Fruit fly (Drosophila melanogaster): ENCODE data around the gene CG13786.

Gene CG13786

DNA sequence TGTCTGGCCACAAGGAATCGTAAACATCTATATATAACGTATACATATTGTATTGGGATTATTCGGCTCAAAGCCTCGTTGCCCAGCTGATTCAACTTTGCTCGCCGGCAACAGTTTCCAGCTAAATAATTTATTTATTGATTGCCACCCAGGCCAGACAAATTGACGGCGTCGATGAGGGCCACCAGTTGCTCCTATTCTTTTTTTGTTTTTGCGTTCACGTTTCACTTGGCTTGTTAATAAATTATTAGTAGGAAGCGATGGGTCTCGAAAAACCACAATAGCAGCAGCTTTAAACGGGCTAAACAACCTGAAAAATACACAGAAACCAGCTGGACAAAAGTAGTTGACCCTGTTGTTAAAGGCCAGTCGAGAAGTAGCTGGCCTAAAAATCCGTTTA, 35.7 kb downstream of the CG13786 start:
- TF ChIP-seq en (GFP tag; optimal IDR thresholded peaks at IDR 0.05), result no peak
- TF ChIP-seq CG10543 (GFP tag; optimal IDR thresholded peaks at IDR 0.05), result peak; percentile 42
- TF ChIP-seq CG14014 (GFP tag; IDR thresholded peaks at IDR 0.05), result peak; percentile 23; the same call in 1 of the 2 replicates
- peak; percentile 3 for TF ChIP-seq CG3281 (GFP tag; optimal IDR thresholded peaks at IDR 0.05)
- TF ChIP-seq CG13296 (GFP tag; optimal IDR thresholded peaks at IDR 0.05), result peak; percentile 48
- TF ChIP-seq CG18599 (GFP tag; optimal IDR thresholded peaks at IDR 0.05), result peak; percentile 46
- peak; percentile 77 for TF ChIP-seq Med (GFP tag)
- TF ChIP-seq MBD-R2 (GFP tag; IDR thresholded peaks at IDR 0.05), result 0 out of 2 replicates have a peak, but pooled peaks have one; percentile 14
- peak; percentile 31 for TF ChIP-seq sd (tag; optimal IDR thresholded peaks at IDR 0.05)
- TF ChIP-seq Eip74EF (GFP tag; optimal IDR thresholded peaks at IDR 0.05), result peak in 1 of 2 experiments; percentile 73
- no peak for TF ChIP-seq CG8290 (GFP tag; optimal IDR thresholded peaks at IDR 0.05)
- peak in 1 of 2 experiments; percentile 4 for TF ChIP-seq CG8290 (tag; optimal IDR thresholded peaks at IDR 0.05)
- TF ChIP-seq HLHmδ (GFP tag; optimal IDR thresholded peaks at IDR 0.05), result no peak
- peak; percentile 30 for TF ChIP-seq lab (GFP tag; optimal IDR thresholded peaks at IDR 0.05)
- peak; percentile 15 for TF ChIP-seq CG17568 (GFP tag; optimal IDR thresholded peaks at IDR 0.05)
- TF ChIP-seq Drgx (GFP tag; IDR thresholded peaks at IDR 0.05), result no peak
- TF ChIP-seq CG43689 (GFP tag; IDR thresholded peaks at IDR 0.05), result no peak
- no peak for TF ChIP-seq usp (GFP tag; optimal IDR thresholded peaks at IDR 0.05)
- no peak for TF ChIP-seq insv (GFP tag; optimal IDR thresholded peaks at IDR 0.05)
- no peak for TF ChIP-seq CG2199 (GFP tag; IDR thresholded peaks at IDR 0.05)
- peak; percentile 69 for TF ChIP-seq CG13894 (tag; optimal IDR thresholded peaks at IDR 0.05)
- peak; percentile 25 for TF ChIP-seq cwo (GFP tag; optimal IDR thresholded peaks at IDR 0.05)
- peak; percentile 31 for TF ChIP-seq mirr (GFP tag; optimal IDR thresholded peaks at IDR 0.05)
- peak; percentile 51 for TF ChIP-seq scrt (GFP tag; optimal IDR thresholded peaks at IDR 0.05)
- TF ChIP-seq Ada2b (GFP tag; IDR thresholded peaks at IDR 0.05), result no peak
- no peak for TF ChIP-seq ewg (GFP tag; optimal IDR thresholded peaks at IDR 0.05)
- no peak for TF ChIP-seq shn (GFP tag; optimal IDR thresholded peaks at IDR 0.05)
- TF ChIP-seq odd (GFP tag; optimal IDR thresholded peaks at IDR 0.05), result peak; percentile 5
- peak; percentile 72; the same call in 1 of the 4 replicates for TF ChIP-seq chinmo (GFP tag; IDR thresholded peaks at IDR 0.05; ENCODE audit: partially characterized antibody)
- no peak for TF ChIP-seq CG31388 (GFP tag; optimal IDR thresholded peaks at IDR 0.05)
- TF ChIP-seq CG12769 (tag; optimal IDR thresholded peaks at IDR 0.05), result peak; percentile 47
- peak; percentile 32 for TF ChIP-seq CG15514 (GFP tag; optimal IDR thresholded peaks at IDR 0.05)
- no peak for TF ChIP-seq toy (GFP tag; IDR thresholded peaks at IDR 0.05)
- TF ChIP-seq abd-A (tag; optimal IDR thresholded peaks at IDR 0.05), result peak; percentile 49
- peak; percentile 29 for TF ChIP-seq kah (GFP tag; optimal IDR thresholded peaks at IDR 0.05)

DNA sequence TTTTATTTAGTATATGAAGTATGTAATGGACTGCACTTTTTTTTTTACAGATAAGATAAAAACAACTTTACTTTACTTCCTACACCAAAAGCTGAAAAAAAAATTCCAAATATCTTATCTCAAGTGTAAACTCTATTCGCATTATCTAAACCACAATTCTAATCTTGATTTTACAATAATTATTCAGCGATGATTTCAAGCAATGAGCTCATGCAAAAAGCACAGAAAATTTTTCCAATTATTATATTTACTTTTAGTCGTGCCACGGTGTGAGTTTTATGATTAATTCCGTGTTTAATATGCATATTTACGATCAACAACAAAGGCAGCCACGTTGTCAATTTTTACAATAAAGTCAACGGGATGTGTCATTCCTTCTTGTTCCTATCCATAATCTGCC, 36.5 kb downstream of the CG13786 start:
- peak; percentile 26 for TF ChIP-seq sens (GFP tag)
- TF ChIP-seq CG16813 (GFP tag; IDR thresholded peaks at IDR 0.05; ENCODE audit: partially characterized antibody), result no peak
- no peak for TF ChIP-seq Adf1 (GFP tag; IDR thresholded peaks at IDR 0.05)
- TF ChIP-seq CG15011 (GFP tag; optimal IDR thresholded peaks at IDR 0.05), result no peak
- peak; percentile 4 for TF ChIP-seq grn (GFP tag; optimal IDR thresholded peaks at IDR 0.05)
- peak; percentile 77 for TF ChIP-seq mirr (GFP tag; optimal IDR thresholded peaks at IDR 0.05)
- TF ChIP-seq run (tag; optimal IDR thresholded peaks at IDR 0.05), result peak; percentile 4
- TF ChIP-seq Dek (tag; optimal IDR thresholded peaks at IDR 0.05), result no peak
- no peak for TF ChIP-seq CrebB (tag; optimal IDR thresholded peaks at IDR 0.05)
- no peak for TF ChIP-seq dpn (GFP tag; optimal IDR thresholded peaks at IDR 0.05)
- TF ChIP-seq exex (tag; optimal IDR thresholded peaks at IDR 0.05), result peak; percentile 90
- TF ChIP-seq CG8359 (GFP tag; optimal IDR thresholded peaks at IDR 0.05; ENCODE audit: borderline replicate concordance), result no peak
- no peak for TF ChIP-seq CG8924 (tag; optimal IDR thresholded peaks at IDR 0.05)
- TF ChIP-seq cg (GFP tag; optimal IDR thresholded peaks at IDR 0.05), result no peak
- no peak for TF ChIP-seq fd102C (GFP tag; optimal IDR thresholded peaks at IDR 0.05)
- TF ChIP-seq HmgZ (tag; optimal IDR thresholded peaks at IDR 0.05), result no peak
- no peak for TF ChIP-seq Hmr (GFP tag; optimal IDR thresholded peaks at IDR 0.05)
- TF ChIP-seq sug (tag; optimal IDR thresholded peaks at IDR 0.05), result peak; percentile 22
